Worm (Caenorhabditis elegans): ENCODE measurements around the gene slcr-46.2.

Gene slcr-46.2

DNA sequence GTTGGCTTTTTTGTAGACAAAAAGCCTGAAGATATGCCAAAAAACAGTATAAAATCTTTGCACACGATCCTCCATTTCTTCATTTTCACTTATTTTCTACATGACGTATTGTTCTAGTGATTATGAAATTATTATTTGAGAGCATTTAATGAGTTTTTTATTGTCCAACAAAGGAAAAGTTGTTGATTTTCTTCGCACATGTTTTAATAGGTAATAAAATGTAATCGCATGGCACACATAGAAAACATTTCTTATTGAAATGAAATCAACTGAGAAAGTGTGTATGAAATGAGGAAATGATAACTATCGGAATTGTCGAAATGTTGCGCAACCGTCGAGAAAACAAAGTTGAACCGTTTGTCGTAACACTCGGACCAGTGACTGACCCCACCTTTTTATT is 11.5 kb upstream of the slcr-46.2 start:
- TF ChIP-seq daf-16 (GFP tag; optimal IDR thresholded peaks at IDR 0.05) (no peak), daf-16 (tag; optimal IDR thresholded peaks at IDR 0.05) (peak; percentile 79), Y75B8A.6 (GFP tag; IDR thresholded peaks at IDR 0.05) (no peak), F44E2.7 (GFP tag; IDR thresholded peaks at IDR 0.05) (no peak), nhr-237 (tag; optimal IDR thresholded peaks at IDR 0.05) (no peak), hlh-11 (tag; optimal IDR thresholded peaks at IDR 0.05) (peak; percentile 28), ceh-20 (GFP tag; IDR thresholded peaks at IDR 0.05) (no peak), madf-9 (GFP tag; conservative IDR thresholded peaks at IDR 0.05) (no peak), snpc-4 (tag; optimal IDR thresholded peaks at IDR 0.05) (no peak), aha-1 (tag) (no peak), T20F7.1 (GFP tag; optimal IDR thresholded peaks at IDR 0.05) (no peak), dve-1 (tag; optimal IDR thresholded peaks at IDR 0.05; ENCODE audit: insufficient read depth) (peak; percentile 48), php-3 (GFP tag; IDR thresholded peaks at IDR 0.05) (peak; percentile 97), skn-1 (tag; optimal IDR thresholded peaks at IDR 0.05) (no peak), snpc-1.2 (GFP tag; IDR thresholded peaks at IDR 0.05) (no peak), zip-11 (GFP tag; IDR thresholded peaks at IDR 0.05) (no peak), attf-4 (tag; optimal IDR thresholded peaks at IDR 0.05) (no peak), hif-1 (tag; optimal IDR thresholded peaks at IDR 0.05) (no peak), F37D6.2 (tag; optimal IDR thresholded peaks at IDR 0.05) (no peak), lin-15B (tag; optimal IDR thresholded peaks at IDR 0.05) (no peak), mdl-1 (tag; optimal IDR thresholded peaks at IDR 0.05) (no peak), zip-2 (tag; optimal IDR thresholded peaks at IDR 0.05) (peak; percentile 50), tra-1 (GFP tag; IDR thresholded peaks at IDR 0.05) (no peak), D1046.2 (GFP tag; IDR thresholded peaks at IDR 0.05) (no peak), nhr-28 (tag; optimal IDR thresholded peaks at IDR 0.05) (peak; percentile 5), ceh-32 (tag; optimal IDR thresholded peaks at IDR 0.05; ENCODE audit: poor library complexity) (no peak), pqm-1 (tag; optimal IDR thresholded peaks at IDR 0.05) (peak; percentile 23)

DNA sequence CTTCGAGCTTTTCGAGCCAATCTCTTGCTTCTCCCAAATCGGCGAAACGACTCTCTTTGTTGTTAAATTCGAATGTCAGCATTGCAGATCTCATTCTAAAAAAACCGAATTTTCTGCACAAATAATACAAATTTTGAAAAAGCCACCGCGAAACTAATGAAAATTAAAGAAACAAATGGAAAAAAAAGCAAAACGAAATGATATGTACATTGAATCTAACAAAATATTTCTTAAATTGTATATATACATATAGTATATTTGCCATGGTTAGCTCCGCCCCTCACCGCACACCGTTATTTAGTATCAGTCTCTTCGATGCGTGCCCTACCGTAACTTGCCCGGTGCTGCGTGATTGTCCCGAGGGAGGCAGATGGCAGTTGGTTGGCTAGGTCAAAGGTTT is 10.7 kb upstream of the slcr-46.2 start, which contains the start of gene srw-86:
TSS of gene srw-86 (minus strand) at position 101 of the 400 bp plus-strand sequence.
- TF ChIP-seq lin-1 (GFP tag; IDR thresholded peaks at IDR 0.05) (no peak), hlh-30 (tag; optimal IDR thresholded peaks at IDR 0.05; ENCODE audit: insufficient read depth) (no peak), unc-39 (tag; optimal IDR thresholded peaks at IDR 0.05) (no peak), lim-7 (GFP tag; IDR thresholded peaks at IDR 0.05) (no peak), ceh-20 (GFP tag; IDR thresholded peaks at IDR 0.05) (no peak), zip-11 (GFP tag; IDR thresholded peaks at IDR 0.05) (no peak), lin-15B (tag; optimal IDR thresholded peaks at IDR 0.05) (no peak), spr-1 (tag; optimal IDR thresholded peaks at IDR 0.05) (no peak)

DNA sequence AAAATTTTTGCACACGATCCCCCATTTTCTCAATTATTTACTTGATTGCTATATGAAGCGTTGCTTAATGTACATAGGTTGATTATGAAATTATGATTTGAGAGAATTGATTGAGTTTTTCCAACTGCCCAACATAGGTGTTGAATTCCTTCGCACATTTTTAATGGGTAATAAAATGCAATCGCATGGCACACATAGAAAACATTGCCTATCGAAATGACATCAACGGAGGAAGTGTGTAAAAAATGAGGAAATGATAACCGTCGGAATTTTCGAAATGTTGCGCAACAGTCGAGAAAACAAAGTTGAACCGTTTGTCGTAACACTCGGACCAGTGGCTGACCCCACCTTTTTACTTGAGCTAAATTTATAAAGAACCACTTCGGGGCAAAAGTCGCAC is 9.4 kb upstream of the slcr-46.2 start:
- TF ChIP-seq php-3 (GFP tag; IDR thresholded peaks at IDR 0.05), result peak; percentile 92
- peak; percentile 3 for TF ChIP-seq zip-2 (tag; optimal IDR thresholded peaks at IDR 0.05)

DNA sequence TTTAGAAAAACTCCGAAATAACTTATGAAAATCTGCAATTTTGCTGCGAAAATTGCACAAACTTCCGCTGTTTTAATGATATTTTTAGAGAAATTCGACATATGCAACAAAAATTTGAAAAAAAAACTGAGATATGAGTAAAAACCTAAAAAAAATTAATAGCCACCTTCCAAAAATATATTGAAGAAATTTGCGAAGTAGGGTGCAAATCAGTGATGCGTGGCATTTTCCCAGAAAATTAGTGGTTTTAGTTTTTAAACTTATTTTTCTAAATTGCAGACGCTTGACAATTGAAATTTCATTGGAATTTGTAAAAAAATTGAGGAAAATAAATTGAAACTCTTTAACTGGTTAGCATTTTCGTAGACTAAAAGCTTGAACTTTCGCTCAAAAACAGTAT is 9.0 kb upstream of the slcr-46.2 start, which contains the start of gene C25F9.13:
TSS of gene C25F9.13 (minus strand) at position 101 of the 400 bp plus-strand sequence.
- TF ChIP-seq vab-7 (GFP tag; IDR thresholded peaks at IDR 0.05) (no peak), sdz-12 (GFP tag; optimal IDR thresholded peaks at IDR 0.05) (no peak), madf-5 (GFP tag; IDR thresholded peaks at IDR 0.05) (no peak), fkh-10 (GFP tag; optimal IDR thresholded peaks at IDR 0.05) (no peak)

DNA sequence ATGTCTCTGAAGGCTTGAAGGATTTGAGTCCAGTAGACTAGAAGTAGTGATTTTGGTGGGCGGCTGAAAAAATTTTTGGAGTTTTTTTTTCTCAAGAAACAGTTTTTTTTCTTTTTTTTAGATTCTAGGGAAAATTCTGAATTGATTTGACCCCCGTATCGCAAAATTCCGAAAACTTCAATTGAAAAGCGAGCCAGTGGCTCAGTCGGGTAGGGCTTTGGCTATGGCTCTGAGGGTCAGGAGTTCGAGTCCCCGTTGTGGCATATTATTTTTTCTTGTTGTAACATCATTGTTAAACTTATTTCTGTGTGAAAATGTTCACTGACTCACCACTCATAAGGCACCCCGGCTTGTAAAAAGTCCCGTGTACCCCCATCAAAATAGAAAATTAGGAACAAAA is 8.5 kb upstream of the slcr-46.2 start:
- TF ChIP-seq Y75B8A.6 (GFP tag; IDR thresholded peaks at IDR 0.05), result no peak
- TF ChIP-seq nhr-237 (tag; optimal IDR thresholded peaks at IDR 0.05), result no peak
- TF ChIP-seq unc-39 (tag; optimal IDR thresholded peaks at IDR 0.05), result no peak
- no peak for TF ChIP-seq ztf-7 (tag; optimal IDR thresholded peaks at IDR 0.05)
- no peak for TF ChIP-seq T20F7.1 (GFP tag; optimal IDR thresholded peaks at IDR 0.05)
- TF ChIP-seq daf-12 (tag; optimal IDR thresholded peaks at IDR 0.05), result no peak
- no peak for TF ChIP-seq egl-27 (tag; optimal IDR thresholded peaks at IDR 0.05)
- no peak for TF ChIP-seq fos-1 (tag; optimal IDR thresholded peaks at IDR 0.05)
- TF ChIP-seq tag-97 (GFP tag; IDR thresholded peaks at IDR 0.05), result no peak

All from whole organism, L4 larva.